Fruit fly (Drosophila melanogaster) whole organism, prepupa: Measurements from ENCODE around the gene CG32276.

ENCODE experiments used
- Blimp-1 ChIP-seq: fragments of 200-800 bp; sonication (Bioruptor generic); optimal IDR thresholded peaks from 3 replicates; lab custom pipeline; 2017; ENCODE audit warnings: missing biosample characterization, missing genetic modification characterization, mild to moderate bottlenecking, moderate library complexity, missing genetic modification reagents
- CG10669 ChIP-seq: fragments of 200-800 bp; sonication (Bioruptor generic); optimal IDR thresholded peaks from 3 replicates; lab custom pipeline; 2018; ENCODE audit warnings: missing biosample characterization, mild to moderate bottlenecking, missing genetic modification characterization, moderate library complexity
- CG11762 ChIP-seq: fragments of 200-800 bp; sonication (Bioruptor generic); optimal IDR thresholded peaks from 3 replicates; lab custom pipeline; 2016; ENCODE audit warnings: missing biosample characterization, missing genetic modification characterization; ENCODE audit not compliant: insufficient read depth
- CG15336 ChIP-seq: fragments of 200-800 bp; sonication (Bioruptor generic); IDR thresholded peaks from 2 replicates; pipeline ENCODE4 v1.3.6; 2022; ENCODE audit warnings: missing biosample characterization, missing genetic modification characterization
- CG16779 ChIP-seq: fragments of 200-800 bp; sonication (Bioruptor generic); optimal IDR thresholded peaks from 3 replicates; lab custom pipeline; 2017; ENCODE audit warnings: missing biosample characterization, mild to moderate bottlenecking, missing genetic modification characterization
- CG3919 ChIP-seq: fragments of 200-800 bp; sonication (Bioruptor generic); optimal IDR thresholded peaks from 3 replicates; lab custom pipeline; 2016; ENCODE audit warnings: missing biosample characterization, missing genetic modification characterization
- CG6163 ChIP-seq: fragments of 200-800 bp; sonication (Bioruptor generic); IDR thresholded peaks from 3 replicates; pipeline ENCODE4 v1.3.6; 2022; ENCODE audit warnings: missing biosample characterization, missing genetic modification characterization
- CG6792 ChIP-seq: fragments of 200-800 bp; sonication (Bioruptor generic); optimal IDR thresholded peaks from 3 replicates; lab custom pipeline; 2016; ENCODE audit warnings: missing biosample characterization, missing genetic modification characterization
- CG6808 ChIP-seq: fragments of 200-800 bp; sonication (Bioruptor generic); optimal IDR thresholded peaks from 3 replicates; lab custom pipeline; 2017; ENCODE audit warnings: missing biosample characterization, missing genetic modification characterization, mild to moderate bottlenecking, moderate library complexity, missing genetic modification reagents
- CG6854 ChIP-seq: fragments of 200-800 bp; sonication (Bioruptor generic); optimal IDR thresholded peaks from 2 replicates; lab custom pipeline; 2017; ENCODE audit warnings: missing biosample characterization, mild to moderate bottlenecking, missing genetic modification characterization
- CG7368 ChIP-seq: fragments of 200-800 bp; sonication (Bioruptor generic); optimal IDR thresholded peaks from 3 replicates; lab custom pipeline; 2016; ENCODE audit warnings: missing biosample characterization, missing genetic modification characterization
- CG8319 ChIP-seq: fragments of 200-800 bp; sonication (Bioruptor generic); optimal IDR thresholded peaks from 3 replicates; lab custom pipeline; 2016; ENCODE audit warnings: missing biosample characterization, missing genetic modification characterization
- CG8632 ChIP-seq: fragments of 200-800 bp; sonication (Bioruptor generic); optimal IDR thresholded peaks from 3 replicates; lab custom pipeline; 2016; ENCODE audit warnings: missing biosample characterization, missing genetic modification characterization
- CG9139 ChIP-seq: fragments of 200-800 bp; sonication (Bioruptor generic); optimal IDR thresholded peaks from 3 replicates; lab custom pipeline; 2017; ENCODE audit warnings: missing biosample characterization, mild to moderate bottlenecking, missing genetic modification characterization
- Eip75B ChIP-seq: fragments of 200-800 bp; sonication (Bioruptor generic); optimal IDR thresholded peaks from 3 replicates; lab custom pipeline; 2016; ENCODE audit warnings: missing biosample characterization, missing genetic modification characterization
- Ets96B ChIP-seq: fragments of 200-800 bp; optimal IDR thresholded peaks from 2 replicates; lab custom pipeline; 2019; ENCODE audit warnings: missing biosample characterization, mild to moderate bottlenecking, missing genetic modification characterization, moderate library complexity
- Gug ChIP-seq: fragments of 200-800 bp; sonication (Bioruptor generic); IDR thresholded peaks from 2 replicates; pipeline ENCODE4 v1.3.6; 2022; ENCODE audit warnings: missing biosample characterization, missing genetic modification characterization
- Hr38 ChIP-seq: sonication (Bioruptor generic); optimal IDR thresholded peaks from 2 replicates; lab custom pipeline; 2016; ENCODE audit warnings: missing biosample characterization, missing genetic modification characterization
- Hr39 ChIP-seq: fragments of 200-800 bp; sonication (Bioruptor generic); optimal IDR thresholded peaks from 2 replicates; lab custom pipeline; 2016; ENCODE audit warnings: missing biosample characterization, missing genetic modification characterization
- Hr4 ChIP-seq: fragments of 200-800 bp; sonication (Bioruptor generic); optimal IDR thresholded peaks from 3 replicates; lab custom pipeline; 2016; ENCODE audit warnings: missing biosample characterization, missing genetic modification characterization
- Lpt ChIP-seq: fragments of 200-800 bp; sonication (Bioruptor generic); optimal IDR thresholded peaks from 3 replicates; lab custom pipeline; 2016; ENCODE audit warnings: missing biosample characterization, missing genetic modification characterization
- Met ChIP-seq: fragments of 200-800 bp; sonication (Bioruptor generic); optimal IDR thresholded peaks from 3 replicates; lab custom pipeline; 2016; ENCODE audit warnings: missing biosample characterization, missing genetic modification characterization
- OdsH ChIP-seq: fragments of 200-800 bp; sonication (Bioruptor generic); optimal IDR thresholded peaks from 3 replicates; lab custom pipeline; 2016; ENCODE audit warnings: missing biosample characterization, missing genetic modification characterization
- achi ChIP-seq: fragments of 200-800 bp; sonication (Bioruptor generic); optimal IDR thresholded peaks from 3 replicates; lab custom pipeline; 2016; ENCODE audit warnings: missing biosample characterization, missing genetic modification characterization
- acj6 ChIP-seq: fragments of 200-800 bp; sonication (Bioruptor generic); optimal IDR thresholded peaks from 3 replicates; lab custom pipeline; 2016; ENCODE audit warnings: missing biosample characterization, missing genetic modification characterization
- dsx ChIP-seq: fragments of 200-800 bp; optimal IDR thresholded peaks from 3 replicates; lab custom pipeline; 2019; ENCODE audit warnings: missing biosample characterization, mild to moderate bottlenecking, missing genetic modification characterization, moderate library complexity; ENCODE audit not compliant: poor library complexity, severe bottlenecking
- esn ChIP-seq: fragments of 200-800 bp; sonication (Bioruptor generic); optimal IDR thresholded peaks from 2 replicates; lab custom pipeline; 2016; ENCODE audit warnings: missing biosample characterization, mild to moderate bottlenecking, missing genetic modification characterization, moderate library complexity
- fd59A ChIP-seq: fragments of 200-800 bp; sonication (Bioruptor generic); optimal IDR thresholded peaks from 2 replicates; lab custom pipeline; 2017; ENCODE audit warnings: missing biosample characterization, mild to moderate bottlenecking, missing genetic modification characterization, missing genetic modification reagents
- fd85E ChIP-seq: fragments of 200-800 bp; sonication (Bioruptor generic); optimal IDR thresholded peaks from 3 replicates; lab custom pipeline; 2016; ENCODE audit warnings: missing biosample characterization, missing genetic modification characterization
- fkh ChIP-seq: fragments of 200-800 bp; sonication (Bioruptor generic); optimal IDR thresholded peaks from 3 replicates; lab custom pipeline; 2017; ENCODE audit warnings: missing biosample characterization, mild to moderate bottlenecking, missing genetic modification characterization, moderate library complexity
- pdm3 ChIP-seq: fragments of 200-800 bp; sonication (Bioruptor generic); optimal IDR thresholded peaks from 3 replicates; lab custom pipeline; 2016; ENCODE audit warnings: missing biosample characterization, missing genetic modification characterization
- salr ChIP-seq, 2 experiments: fragments of 200-800 bp; sonication (Bioruptor generic); optimal IDR thresholded peaks; 3 replicates each; lab custom pipeline; 2016 to 2018; ENCODE audit warnings: missing biosample characterization in 2 of 2, missing genetic modification characterization in 2 of 2, mild to moderate bottlenecking in 1 of 2
- ss ChIP-seq, 2 experiments: fragments of 200-800 bp; sonication (Bioruptor generic); optimal IDR thresholded peaks; 2 replicates in 1 of 2; 3 replicates in 1 of 2; lab custom pipeline; 2017 to 2018; ENCODE audit warnings: mild to moderate bottlenecking in 2 of 2, missing biosample characterization in 2 of 2, missing genetic modification characterization in 2 of 2, moderate library complexity in 1 of 2
- svp ChIP-seq: fragments of 200-800 bp; sonication (Bioruptor generic); peaks from one replicate; lab custom pipeline; 2016; ENCODE audit warnings: missing biosample characterization, missing genetic modification characterization
- topi ChIP-seq: fragments of 200-800 bp; sonication (Bioruptor generic); optimal IDR thresholded peaks from 3 replicates; lab custom pipeline; 2016; ENCODE audit warnings: missing biosample characterization, missing genetic modification characterization
- vri ChIP-seq: fragments of 200-800 bp; sonication (Bioruptor generic); optimal IDR thresholded peaks from 3 replicates; lab custom pipeline; 2016; ENCODE audit warnings: missing biosample characterization, mild to moderate bottlenecking, missing genetic modification characterization

The CG32276 gene

DNA sequence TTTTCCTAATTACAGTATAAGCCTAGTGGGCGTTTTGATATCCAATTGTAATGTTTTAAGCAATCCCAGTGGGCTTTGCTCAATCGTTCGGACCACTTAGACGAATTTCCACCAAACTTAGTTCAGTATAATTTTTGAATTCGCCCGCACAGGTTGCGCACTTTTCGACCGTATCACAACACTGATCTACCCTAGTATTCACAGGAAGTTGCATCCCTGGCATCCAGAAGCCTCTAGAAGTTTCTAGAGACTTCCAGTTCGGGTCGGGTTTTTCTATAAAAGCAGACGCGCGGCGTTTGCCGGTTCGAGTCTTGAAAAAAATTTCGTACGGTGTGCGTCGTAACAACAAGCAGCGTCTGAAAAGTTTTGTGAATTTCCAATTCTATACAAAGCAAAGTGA is 5.9 kb downstream of the CG32276 start, which contains the start of gene Hsp83 (continued):
- no peak for TF ChIP-seq Hr38 (GFP tag; lab: Kevin White, UChicago)
- TF ChIP-seq Hr4, result peak; percentile 72
- peak; percentile 32 for TF ChIP-seq Lpt (GFP tag; lab: Kevin White, UChicago)
- peak; percentile 91 for TF ChIP-seq Blimp-1 (GFP tag; lab: Kevin White, UChicago)
- peak; percentile 96 for TF ChIP-seq CG7368 (GFP tag; lab: Kevin White, UChicago)
- TF ChIP-seq acj6 (GFP tag; lab: Kevin White, UChicago), result peak; percentile 85
- TF ChIP-seq achi (GFP tag; lab: Kevin White, UChicago), result peak; percentile 88
- TF ChIP-seq CG8319, result peak; percentile 89
- TF ChIP-seq ss (GFP tag; optimal IDR thresholded peaks at IDR 0.05; lab: Kevin White, UChicago), result peak; percentile 98
- TF ChIP-seq CG15336 (GFP tag; lab: Robert Waterston, UW), result peak; percentile 72
- peak; percentile 94 for TF ChIP-seq fd85E (GFP tag; lab: Kevin White, UChicago)
- TF ChIP-seq esn (GFP tag; lab: Kevin White, UChicago), result peak; percentile 97
- TF ChIP-seq svp (GFP tag; lab: Kevin White, UChicago), result no peak
- TF ChIP-seq CG9139 (GFP tag; lab: Kevin White, UChicago), result peak; percentile 98
- peak; percentile 92 for TF ChIP-seq CG8632 (GFP tag; lab: Kevin White, UChicago)
- TF ChIP-seq CG3919 (GFP tag; lab: Kevin White, UChicago), result peak; percentile 96
- peak; percentile 92 for TF ChIP-seq topi (GFP tag; lab: Kevin White, UChicago)
- peak; percentile 88 for TF ChIP-seq pdm3 (GFP tag; lab: Kevin White, UChicago)
- peak; percentile 97 for TF ChIP-seq CG6163 (GFP tag; lab: Robert Waterston, UW)
- peak; percentile 90 for TF ChIP-seq CG6792 (GFP tag; lab: Kevin White, UChicago)
- TF ChIP-seq fd59A (GFP tag; lab: Kevin White, UChicago), result peak; percentile 85
- TF ChIP-seq CG6854 (GFP tag; lab: Kevin White, UChicago), result peak; percentile 100
- peak; percentile 82 for TF ChIP-seq CG11762 (GFP tag; lab: Kevin White, UChicago)
- peak; percentile 77 for TF ChIP-seq dsx (GFP tag; lab: Kevin White, UChicago)
- peak; percentile 95 for TF ChIP-seq Eip75B (GFP tag; lab: Kevin White, UChicago)
- TF ChIP-seq vri (GFP tag; lab: Kevin White, UChicago), result peak; percentile 98
- TF ChIP-seq Met (GFP tag; lab: Kevin White, UChicago), result peak; percentile 94
- TF ChIP-seq CG16779 (tag; lab: Kevin White, UChicago), result peak; percentile 98
- TF ChIP-seq CG10669 (GFP tag; lab: Kevin White, UChicago), result peak; percentile 90
- TF ChIP-seq Gug (GFP tag; lab: Robert Waterston, UW), result peak; percentile 70
- peak; percentile 84 for TF ChIP-seq OdsH (GFP tag; lab: Kevin White, UChicago)
- peak; percentile 3 to 90 for TF ChIP-seq salr (GFP tag; optimal IDR thresholded peaks at IDR 0.05; lab: Kevin White, UChicago)
- peak; percentile 68 for TF ChIP-seq Ets96B (tag; lab: Kevin White, UChicago)

DNA sequence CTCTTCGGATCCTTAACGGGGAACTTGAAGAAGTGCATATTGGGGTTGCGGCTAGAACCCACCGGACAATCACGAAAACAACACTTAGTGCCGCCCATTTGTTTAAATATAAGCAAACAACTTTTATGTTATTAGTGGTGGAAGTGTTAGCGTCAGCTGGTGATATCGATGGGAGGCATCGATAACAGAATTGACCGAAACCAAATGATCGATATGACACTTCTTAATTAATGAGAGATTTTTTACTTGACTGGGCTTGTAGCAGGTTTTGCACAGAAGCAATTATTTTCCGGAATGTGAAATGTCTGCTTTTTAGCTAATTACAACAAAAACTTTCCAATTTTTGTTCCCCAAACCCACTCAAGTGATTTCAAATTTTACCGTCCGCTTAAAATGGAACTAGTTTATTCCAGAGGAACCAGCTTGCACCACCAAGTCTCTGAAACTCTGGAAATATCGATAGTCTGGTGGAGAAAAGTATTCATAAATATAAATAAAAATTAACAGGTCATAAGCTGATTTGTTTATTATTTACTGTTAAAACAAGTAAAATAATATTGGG is 6.4 kb downstream of the CG32276 start, which contains the start of gene CG14965:
TSS of gene CG14965 (minus strand) at position 159 of the 562 bp plus-strand sequence.
- TF ChIP-seq Hr39 (GFP tag; lab: Kevin White, UChicago), result no peak
- peak; percentile 85 for TF ChIP-seq fkh (GFP tag; lab: Kevin White, UChicago)

DNA sequence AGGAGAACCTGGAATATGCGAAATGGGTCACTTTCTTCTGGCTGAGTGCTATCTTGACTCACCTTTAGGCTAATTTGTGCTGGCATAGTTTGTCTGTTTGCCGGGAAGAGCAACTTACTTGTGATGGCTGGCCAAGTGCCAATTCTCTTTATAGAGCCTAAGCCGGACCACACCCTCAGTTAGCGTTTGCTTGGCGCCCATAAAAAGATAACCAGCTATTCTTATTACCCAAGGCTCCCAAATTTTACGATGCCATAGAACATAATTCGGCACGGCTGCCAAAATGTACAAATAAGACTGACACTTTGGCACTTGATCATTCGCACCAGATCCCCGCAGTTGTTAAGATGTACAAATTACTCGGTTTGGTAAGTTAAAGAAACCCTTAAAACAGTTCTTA is 9.2 kb downstream of the CG32276 start, which contains the start of the genes CG42525 and CG14958:
TSS of gene CG42525 (minus strand) at position 101 of the 400 bp plus-strand sequence.
TSS of gene CG14958 (plus strand) at position 332 of the 400 bp plus-strand sequence.
- TF ChIP-seq CG6808 (GFP tag; lab: Kevin White, UChicago), result no peak
- no peak for TF ChIP-seq CG7368 (GFP tag; lab: Kevin White, UChicago)
- TF ChIP-seq Ets96B (tag; lab: Kevin White, UChicago), result no peak
- TF ChIP-seq Met (GFP tag; lab: Kevin White, UChicago), result no peak
- TF ChIP-seq pdm3 (GFP tag; lab: Kevin White, UChicago), result no peak
- TF ChIP-seq Gug (GFP tag; lab: Robert Waterston, UW), result no peak
